Worm (Caenorhabditis elegans): ENCODE results near the gene ZC190.2.

ZC190.2 gene

DNA sequence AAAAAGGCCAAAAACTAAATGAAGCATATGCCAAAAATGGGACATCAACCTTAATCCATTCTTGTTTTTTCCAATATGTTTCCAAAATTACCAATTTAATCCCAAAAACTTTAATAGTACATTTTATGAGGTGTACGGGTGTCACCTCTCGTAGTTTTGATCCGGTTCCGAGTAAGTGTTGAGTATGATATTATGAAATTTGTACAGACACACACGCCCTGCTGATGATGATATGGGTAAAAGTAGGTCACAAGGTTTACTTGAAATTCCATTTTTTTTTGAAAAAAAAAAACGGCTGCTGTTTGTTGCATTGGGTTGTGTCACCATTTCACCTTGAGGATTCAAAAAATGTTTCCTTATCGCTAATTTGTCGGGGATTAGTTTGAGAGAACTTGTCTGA lies 23.2 kb upstream of the ZC190.2 start:
- TF ChIP-seq dao-5 (tag; optimal IDR thresholded peaks at IDR 0.05) = no peak
- TF ChIP-seq him-1 (tag; optimal IDR thresholded peaks at IDR 0.05) = no peak
- no peak for TF ChIP-seq W03F9.2 (tag; optimal IDR thresholded peaks at IDR 0.05)

DNA sequence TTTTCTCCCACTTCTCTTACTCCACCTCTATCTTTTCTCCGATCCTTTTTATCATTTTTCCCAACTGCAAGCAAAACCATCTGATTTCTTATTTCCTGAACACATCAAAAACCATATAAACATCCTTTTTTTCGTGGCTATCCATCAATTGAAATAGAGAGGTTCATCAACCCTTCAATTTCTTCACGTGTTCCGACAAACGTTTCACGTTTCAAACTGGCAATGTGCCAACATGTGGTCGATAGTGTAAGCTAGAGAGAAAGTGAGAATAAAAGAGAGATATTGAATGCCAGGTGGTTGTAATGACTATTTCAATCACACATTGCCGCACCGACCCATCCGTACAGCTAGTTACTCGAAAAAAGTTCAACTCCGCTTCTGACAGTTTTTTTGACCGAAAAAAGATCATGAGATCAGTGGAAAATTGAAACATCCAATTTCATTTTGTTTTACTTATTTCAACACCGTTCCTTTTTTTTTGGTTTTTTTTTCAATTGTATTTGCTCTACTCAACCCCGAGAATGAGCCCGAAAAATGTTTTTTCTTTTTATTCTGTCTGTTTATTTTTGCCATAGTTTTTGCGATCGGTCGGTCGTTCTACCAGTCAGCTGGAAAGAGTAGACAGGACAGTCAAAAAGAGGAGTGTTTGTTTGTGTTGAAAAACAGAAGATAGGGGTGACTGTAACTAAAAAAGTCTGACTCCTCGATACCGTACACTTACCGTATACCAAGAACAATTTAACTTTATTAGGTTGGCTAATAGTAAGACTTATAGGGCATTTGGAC lies 22.4 kb upstream of the ZC190.2 start:
- TF ChIP-seq W03F9.2 (tag; optimal IDR thresholded peaks at IDR 0.05) = no peak
- TF ChIP-seq dao-5 (tag; optimal IDR thresholded peaks at IDR 0.05) = no peak
- no peak for TF ChIP-seq him-1 (tag; optimal IDR thresholded peaks at IDR 0.05)

DNA sequence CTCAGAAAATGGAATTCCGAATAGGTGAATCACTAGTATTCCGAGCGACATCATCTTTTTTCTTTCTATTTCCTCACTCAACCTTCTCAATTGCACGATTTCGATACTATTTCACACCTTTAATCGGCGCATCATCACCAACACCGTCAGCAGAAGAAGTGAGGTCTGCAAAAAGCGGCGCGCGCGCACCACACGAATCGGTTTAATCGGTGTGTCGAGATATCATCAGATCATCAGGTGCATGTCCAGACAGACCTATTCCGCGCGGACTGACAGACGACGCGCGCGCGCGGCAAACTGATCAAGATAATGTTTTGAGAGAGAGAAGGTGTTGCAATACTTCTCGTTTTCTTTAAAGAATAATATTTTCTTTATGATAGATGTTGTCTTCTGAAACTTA lies 20.7 kb upstream of the ZC190.2 start:
- TF ChIP-seq W03F9.2 (tag; optimal IDR thresholded peaks at IDR 0.05) = no peak
- TF ChIP-seq dao-5 (tag; optimal IDR thresholded peaks at IDR 0.05) = no peak
- no peak for TF ChIP-seq him-1 (tag; optimal IDR thresholded peaks at IDR 0.05)

DNA sequence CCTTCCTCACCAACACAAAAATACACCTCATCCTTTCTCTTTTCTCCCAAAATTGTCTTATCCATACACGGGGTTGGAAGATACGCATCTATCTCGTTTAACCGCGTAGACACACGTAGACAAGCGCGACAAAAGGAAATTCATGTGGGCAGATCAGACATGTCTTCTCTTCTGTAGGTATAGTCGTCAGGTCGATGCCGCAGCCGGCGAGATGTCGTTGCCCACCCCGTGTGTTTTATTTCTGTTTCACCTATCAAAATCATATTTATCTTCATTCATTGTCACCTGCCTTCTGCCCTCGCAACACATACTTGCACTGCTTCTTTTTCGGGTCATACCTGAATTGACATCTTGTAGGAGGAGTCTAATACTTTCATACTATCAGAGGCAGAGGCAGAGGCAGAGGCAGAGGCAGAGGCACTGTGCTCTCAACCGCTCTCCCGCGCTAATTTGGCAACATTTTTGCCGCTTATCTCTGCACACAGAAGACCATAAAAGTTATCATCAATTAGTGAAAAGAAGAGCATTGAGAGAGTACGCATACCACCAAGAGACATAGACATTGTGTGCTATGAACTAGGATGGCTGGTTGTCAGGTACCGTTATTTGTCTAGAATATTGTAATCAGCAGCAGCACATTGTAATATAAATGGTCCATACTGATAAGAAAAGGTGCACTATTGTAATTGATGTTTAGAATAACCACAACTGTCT lies 19.8 kb upstream of the ZC190.2 start:
- TF ChIP-seq dao-5 (tag; optimal IDR thresholded peaks at IDR 0.05) (no peak), him-1 (tag; optimal IDR thresholded peaks at IDR 0.05) (no peak), W03F9.2 (tag; optimal IDR thresholded peaks at IDR 0.05) (no peak)

ce11 chrV:8662056-8663006 lies 18.8 kb upstream of the ZC190.2 start:
- no peak for TF ChIP-seq him-1 (tag; optimal IDR thresholded peaks at IDR 0.05)
- TF ChIP-seq W03F9.2 (tag; optimal IDR thresholded peaks at IDR 0.05) = no peak
- TF ChIP-seq dao-5 (tag; optimal IDR thresholded peaks at IDR 0.05) = no peak

ce11 chrV:8663023-8663422 lies 18.1 kb upstream of the ZC190.2 start:
- TF ChIP-seq him-1 (tag; optimal IDR thresholded peaks at IDR 0.05) = no peak
- TF ChIP-seq W03F9.2 (tag; optimal IDR thresholded peaks at IDR 0.05) = no peak
- no peak for TF ChIP-seq dao-5 (tag; optimal IDR thresholded peaks at IDR 0.05)

DNA sequence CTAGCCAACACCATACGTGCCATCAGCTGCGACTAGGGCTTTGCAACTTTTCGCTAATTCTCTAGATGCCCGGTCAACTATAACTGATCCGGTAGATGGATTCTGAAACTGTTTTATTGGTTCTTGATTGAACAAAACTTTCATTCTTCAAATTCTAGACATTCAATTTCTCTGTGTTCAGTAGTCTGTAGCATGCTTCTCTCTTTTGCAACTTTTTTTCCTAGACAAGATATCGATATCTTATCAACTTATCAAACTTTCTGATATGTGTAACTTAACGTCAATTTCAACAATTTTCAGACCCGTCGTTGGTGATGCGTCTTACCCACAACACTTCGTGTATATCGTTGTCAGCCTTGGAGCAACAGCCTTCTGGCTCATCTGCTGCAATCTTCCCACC lies 15.4 kb upstream of the ZC190.2 start, which contains the start of gene ZC190.4:
Gene ZC190.4 (plus strand): TSS at position 301 of the 400 bp plus-strand sequence.
- no peak for TF ChIP-seq W03F9.2 (tag; optimal IDR thresholded peaks at IDR 0.05)
- no peak for TF ChIP-seq him-1 (tag; optimal IDR thresholded peaks at IDR 0.05)
- TF ChIP-seq dao-5 (tag; optimal IDR thresholded peaks at IDR 0.05) = no peak

ce11 chrV:8667230-8668021 lies 13.7 kb upstream of the ZC190.2 start:
- no peak for TF ChIP-seq him-1 (tag; optimal IDR thresholded peaks at IDR 0.05)
- TF ChIP-seq W03F9.2 (tag; optimal IDR thresholded peaks at IDR 0.05) = no peak
- TF ChIP-seq dao-5 (tag; optimal IDR thresholded peaks at IDR 0.05) = no peak

ce11 chrV:8668224-8668623 lies 12.9 kb upstream of the ZC190.2 start:
- TF ChIP-seq dao-5 (tag; optimal IDR thresholded peaks at IDR 0.05) (no peak), him-1 (tag; optimal IDR thresholded peaks at IDR 0.05) (no peak), W03F9.2 (tag; optimal IDR thresholded peaks at IDR 0.05) (no peak)

ce11 chrV:8670759-8671158 lies 10.4 kb upstream of the ZC190.2 start:
- TF ChIP-seq W03F9.2 (tag; optimal IDR thresholded peaks at IDR 0.05) (no peak), dao-5 (tag; optimal IDR thresholded peaks at IDR 0.05) (no peak), him-1 (tag; optimal IDR thresholded peaks at IDR 0.05) (no peak)

- TF ChIP-seq W03F9.2 (tag; optimal IDR thresholded peaks at IDR 0.05) (no peak), dao-5 (tag; optimal IDR thresholded peaks at IDR 0.05) (no peak), him-1 (tag; optimal IDR thresholded peaks at IDR 0.05) (no peak)
These were observed 9.5 kb upstream of the ZC190.2 start for ce11 chrV:8671568-8672123.

ce11 chrV:8673498-8673897 lies 7.7 kb upstream of the ZC190.2 start, which contains the start of gene ZC190.5:
TSS of gene ZC190.5 (minus strand) at chrV:8673598.
- TF ChIP-seq dao-5 (tag; optimal IDR thresholded peaks at IDR 0.05) (no peak), him-1 (tag; optimal IDR thresholded peaks at IDR 0.05) (no peak), W03F9.2 (tag; optimal IDR thresholded peaks at IDR 0.05) (no peak)

All from whole organism, L4/young adult.